Worm (Caenorhabditis elegans): ENCODE measurements around the gene catp-8.

The catp-8 gene

DNA sequence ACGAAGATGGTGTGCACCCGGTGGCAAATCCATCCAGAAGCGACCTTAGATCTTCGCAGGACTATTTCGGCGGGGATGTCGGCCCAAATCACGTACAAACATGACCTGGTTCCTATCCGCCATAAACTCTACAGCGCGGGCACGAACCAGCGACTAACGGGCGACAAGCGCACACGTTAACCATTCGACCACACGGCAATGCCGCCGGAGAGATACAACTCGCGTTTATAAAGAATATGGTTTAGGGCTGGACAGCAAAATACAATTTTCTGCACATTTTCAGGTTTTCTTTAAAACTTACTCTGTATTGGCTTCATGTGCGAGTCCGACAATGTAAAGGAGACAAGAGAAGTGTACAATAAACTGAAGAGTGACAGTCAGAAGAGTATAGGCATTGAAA lies 5.0 kb downstream of the catp-8 start:
- no peak for TF ChIP-seq nhr-11 (tag; optimal IDR thresholded peaks at IDR 0.05)
- peak; percentile 93 for TF ChIP-seq syd-9 (tag; optimal IDR thresholded peaks at IDR 0.05)
- TF ChIP-seq mec-3 (tag; optimal IDR thresholded peaks at IDR 0.05; ENCODE audit: borderline replicate concordance): peak; percentile 70
- peak; percentile 87 for TF ChIP-seq npax-4 (tag; optimal IDR thresholded peaks at IDR 0.05)
- peak; percentile 88 for TF ChIP-seq lin-11 (tag; optimal IDR thresholded peaks at IDR 0.05)
- peak; percentile 55 for TF ChIP-seq K09A11.1 (tag; optimal IDR thresholded peaks at IDR 0.05; ENCODE audit: insufficient read depth)
- TF ChIP-seq elt-2 (tag; optimal IDR thresholded peaks at IDR 0.05): peak; percentile 96
- TF ChIP-seq ceh-19 (GFP tag; optimal IDR thresholded peaks at IDR 0.05): peak; percentile 95
- peak; percentile 91 for TF ChIP-seq ceh-45 (GFP tag; IDR thresholded peaks at IDR 0.05)
- peak; percentile 91 for TF ChIP-seq pha-2 (tag; optimal IDR thresholded peaks at IDR 0.05)
- peak; percentile 89 for TF ChIP-seq rnt-1 (tag; optimal IDR thresholded peaks at IDR 0.05)
- TF ChIP-seq hlh-30 (tag; optimal IDR thresholded peaks at IDR 0.05; ENCODE audit: insufficient read depth): peak; percentile 55
- peak; percentile 92 for TF ChIP-seq ceh-34 (tag; optimal IDR thresholded peaks at IDR 0.05)
- TF ChIP-seq dve-1 (tag; optimal IDR thresholded peaks at IDR 0.05): peak; percentile 91
- peak; percentile 81 for TF ChIP-seq hlh-8 (tag; optimal IDR thresholded peaks at IDR 0.05)
- peak; percentile 95 for TF ChIP-seq elt-4 (tag; optimal IDR thresholded peaks at IDR 0.05)
- TF ChIP-seq ceh-6 (GFP tag; optimal IDR thresholded peaks at IDR 0.05): peak; percentile 93
- TF ChIP-seq pax-1 (tag; optimal IDR thresholded peaks at IDR 0.05): no peak
- peak; percentile 42 for TF ChIP-seq pros-1 (tag; optimal IDR thresholded peaks at IDR 0.05)
- TF ChIP-seq pag-3 (tag; optimal IDR thresholded peaks at IDR 0.05; ENCODE audit: borderline replicate concordance): peak; percentile 68
- peak; percentile 80 for TF ChIP-seq ceh-31 (tag; optimal IDR thresholded peaks at IDR 0.05)
- peak; percentile 93 for TF ChIP-seq fkh-6 (tag; optimal IDR thresholded peaks at IDR 0.05)
- TF ChIP-seq madf-2 (tag; optimal IDR thresholded peaks at IDR 0.05): peak; percentile 89
- TF ChIP-seq che-1 (tag; optimal IDR thresholded peaks at IDR 0.05): peak; percentile 94
- TF ChIP-seq sox-2 (GFP tag; IDR thresholded peaks at IDR 0.05): peak; percentile 93
- peak; percentile 88 for TF ChIP-seq ceh-14 (tag; optimal IDR thresholded peaks at IDR 0.05)
- TF ChIP-seq ahr-1 (tag; optimal IDR thresholded peaks at IDR 0.05): peak; percentile 89
- TF ChIP-seq pqm-1 (tag; optimal IDR thresholded peaks at IDR 0.05): peak; percentile 96
- peak; percentile 87 for TF ChIP-seq fax-1 (tag; optimal IDR thresholded peaks at IDR 0.05)
- TF ChIP-seq unc-86 (tag; optimal IDR thresholded peaks at IDR 0.05): peak; percentile 96
- peak; percentile 87 for TF ChIP-seq eyg-1 (tag; optimal IDR thresholded peaks at IDR 0.05)
- peak; percentile 86 for TF ChIP-seq ceh-9 (tag; optimal IDR thresholded peaks at IDR 0.05)
- peak; percentile 93 for TF ChIP-seq unc-3 (GFP tag; conservative IDR thresholded peaks at IDR 0.05)
- TF ChIP-seq unc-3 (tag; optimal IDR thresholded peaks at IDR 0.05): peak; percentile 88
- TF ChIP-seq hlh-13 (GFP tag; optimal IDR thresholded peaks at IDR 0.05): peak; percentile 98
- peak; percentile 83 for TF ChIP-seq C08G9.2 (tag; optimal IDR thresholded peaks at IDR 0.05)
- peak; percentile 97 for TF ChIP-seq T23F11.4 (GFP tag; optimal IDR thresholded peaks at IDR 0.05)
- TF ChIP-seq Y22D7AL.16 (tag; optimal IDR thresholded peaks at IDR 0.05): peak; percentile 92
- peak; percentile 95 for TF ChIP-seq hlh-15 (tag; optimal IDR thresholded peaks at IDR 0.05)
- peak; percentile 95 for TF ChIP-seq sox-4 (tag; optimal IDR thresholded peaks at IDR 0.05)
- no peak for TF ChIP-seq unc-55 (GFP tag; optimal IDR thresholded peaks at IDR 0.05)
- peak; percentile 97 for TF ChIP-seq K02D7.2 (tag; optimal IDR thresholded peaks at IDR 0.05)
- peak; percentile 93 for TF ChIP-seq dmd-4 (tag; optimal IDR thresholded peaks at IDR 0.05; ENCODE audit: borderline replicate concordance)
- TF ChIP-seq ref-2 (tag; optimal IDR thresholded peaks at IDR 0.05): peak; percentile 87
- TF ChIP-seq F13H6.1 (tag; optimal IDR thresholded peaks at IDR 0.05): peak; percentile 92
- peak; percentile 25 for TF ChIP-seq tbx-7 (tag; optimal IDR thresholded peaks at IDR 0.05)
- TF ChIP-seq ceh-18 (tag; optimal IDR thresholded peaks at IDR 0.05): peak; percentile 88
- TF ChIP-seq nhr-232 (tag; optimal IDR thresholded peaks at IDR 0.05): peak; percentile 95
- TF ChIP-seq pat-9 (tag; optimal IDR thresholded peaks at IDR 0.05): peak; percentile 96
- TF ChIP-seq ztf-16 (tag; optimal IDR thresholded peaks at IDR 0.05): peak; percentile 97
- peak; percentile 38 for TF ChIP-seq odd-2 (tag; optimal IDR thresholded peaks at IDR 0.05)
- TF ChIP-seq C38D4.7 (GFP tag; optimal IDR thresholded peaks at IDR 0.05): peak; percentile 92
